Fruit fly (Drosophila melanogaster): ENCODE results near the gene CG3513.

Gene CG3513

dm6 chr2L:3655698-3656105 is 37.3 kb downstream of the CG3513 start (continued):
- TF ChIP-seq fd59A (GFP tag; optimal IDR thresholded peaks at IDR 0.05) = peak; percentile 97
- TF ChIP-seq CG6854 (GFP tag; optimal IDR thresholded peaks at IDR 0.05) = peak; percentile 99
- peak; percentile 97 for TF ChIP-seq CG6808 (GFP tag; optimal IDR thresholded peaks at IDR 0.05)
- TF ChIP-seq vri (GFP tag; optimal IDR thresholded peaks at IDR 0.05) = peak; percentile 99
- peak; percentile 99 for TF ChIP-seq CG6163 (GFP tag; IDR thresholded peaks at IDR 0.05)
- peak; percentile 96 for TF ChIP-seq dac (GFP tag; optimal IDR thresholded peaks at IDR 0.05)
- peak; percentile 98 for TF ChIP-seq CG11902 (GFP tag; optimal IDR thresholded peaks at IDR 0.05)
- peak; percentile 99 for TF ChIP-seq CG7368 (GFP tag; optimal IDR thresholded peaks at IDR 0.05)
- peak; percentile 99 for TF ChIP-seq CG10669 (GFP tag; optimal IDR thresholded peaks at IDR 0.05)
- TF ChIP-seq CG11294 (GFP tag; IDR thresholded peaks at IDR 0.05) = peak; percentile 97
- peak; percentile 97 to 98 for TF ChIP-seq salr (GFP tag; optimal IDR thresholded peaks at IDR 0.05)
- TF ChIP-seq eg (GFP tag; IDR thresholded peaks at IDR 0.05) = peak; percentile 99
- TF ChIP-seq Hr38 (GFP tag; optimal IDR thresholded peaks at IDR 0.05) = peak; percentile 79
- peak; percentile 99 for TF ChIP-seq Sox102F (GFP tag; optimal IDR thresholded peaks at IDR 0.05)
- TF ChIP-seq CG8119 (GFP tag; IDR thresholded peaks at IDR 0.05) = peak; percentile 99
- peak; percentile 98 for TF ChIP-seq Lpt (GFP tag; optimal IDR thresholded peaks at IDR 0.05)
- peak; percentile 99 for TF ChIP-seq CG6792 (GFP tag; optimal IDR thresholded peaks at IDR 0.05)
- peak; percentile 98 for TF ChIP-seq CG16779 (tag; optimal IDR thresholded peaks at IDR 0.05)
- TF ChIP-seq CG31627 (GFP tag; optimal IDR thresholded peaks at IDR 0.05) = peak; percentile 99
- TF ChIP-seq CG9139 (GFP tag; optimal IDR thresholded peaks at IDR 0.05) = peak; percentile 98
- peak; percentile 100 for TF ChIP-seq CG15336 (GFP tag; IDR thresholded peaks at IDR 0.05)
- TF ChIP-seq pdm3 (GFP tag; optimal IDR thresholded peaks at IDR 0.05) = peak; percentile 99
- TF ChIP-seq Eip75B (GFP tag; optimal IDR thresholded peaks at IDR 0.05) = peak; percentile 99
- peak; percentile 99 for TF ChIP-seq Hr39 (GFP tag; optimal IDR thresholded peaks at IDR 0.05)
- peak; percentile 98 for TF ChIP-seq spab (GFP tag; optimal IDR thresholded peaks at IDR 0.05)
- peak; percentile 100 for TF ChIP-seq svp (GFP tag)
- peak; percentile 98 for TF ChIP-seq Ets96B (tag; optimal IDR thresholded peaks at IDR 0.05)
- TF ChIP-seq CG34406 (GFP tag; optimal IDR thresholded peaks at IDR 0.05) = peak; percentile 99
- peak; percentile 98 for TF ChIP-seq Eip93F (GFP tag; optimal IDR thresholded peaks at IDR 0.05)

- no peak for TF ChIP-seq fd85E (GFP tag; optimal IDR thresholded peaks at IDR 0.05)
- no peak for TF ChIP-seq CG3032 (tag; optimal IDR thresholded peaks at IDR 0.05)
- no peak for TF ChIP-seq CG6276 (GFP tag; optimal IDR thresholded peaks at IDR 0.05)
- TF ChIP-seq pdm3 (GFP tag; optimal IDR thresholded peaks at IDR 0.05) = no peak
- no peak for TF ChIP-seq Eip78C (GFP tag)
- no peak for TF ChIP-seq fkh (GFP tag; optimal IDR thresholded peaks at IDR 0.05)
- no peak for TF ChIP-seq salr (GFP tag; optimal IDR thresholded peaks at IDR 0.05)
- TF ChIP-seq ss (GFP tag; optimal IDR thresholded peaks at IDR 0.05) = no peak
- no peak for TF ChIP-seq CG3919 (GFP tag; optimal IDR thresholded peaks at IDR 0.05)
- peak; percentile 16 for TF ChIP-seq vri (GFP tag; optimal IDR thresholded peaks at IDR 0.05)
- no peak for TF ChIP-seq topi (GFP tag; optimal IDR thresholded peaks at IDR 0.05)
- TF ChIP-seq Lpt (GFP tag; optimal IDR thresholded peaks at IDR 0.05) = no peak
- TF ChIP-seq svp (GFP tag) = peak; percentile 47
These were observed 37.9 kb downstream of the CG3513 start for dm6 chr2L:3654956-3655618.

DNA sequence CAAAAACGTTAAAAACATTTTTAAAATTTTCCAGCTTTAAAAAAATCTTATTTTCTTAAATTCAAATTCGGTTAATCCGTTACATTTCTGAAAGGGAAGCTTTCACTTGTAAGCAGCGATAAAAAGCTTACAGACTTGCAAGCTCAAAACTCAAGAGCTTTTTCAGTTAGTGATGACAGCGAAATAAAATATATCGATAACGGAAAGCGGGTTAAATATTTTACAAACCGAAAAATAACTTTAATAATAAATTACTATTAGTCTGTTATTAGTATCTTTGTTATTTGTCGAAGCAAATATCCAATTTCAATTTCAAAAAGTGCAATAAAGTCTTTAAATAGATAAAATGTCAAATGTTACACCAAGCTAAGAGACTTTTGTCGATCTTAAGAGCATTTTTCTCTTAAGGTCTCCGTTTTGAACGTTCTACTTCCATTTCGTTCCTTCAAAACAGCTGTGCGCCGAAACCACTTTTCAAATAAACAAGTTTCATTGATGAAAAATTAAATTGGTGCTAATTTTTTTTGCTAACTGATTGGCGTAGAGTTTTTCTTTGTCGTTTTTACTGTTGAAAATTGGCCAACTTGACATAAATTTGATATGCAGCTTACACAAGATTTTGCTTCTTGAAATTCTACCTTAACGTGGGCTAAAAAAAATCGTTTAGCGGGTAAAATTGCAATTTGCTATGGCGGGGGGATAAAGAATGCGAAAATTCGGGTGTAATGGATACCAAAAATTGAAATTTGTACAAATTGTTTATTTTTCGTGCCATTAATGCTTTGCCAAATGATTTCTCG is 44.6 kb downstream of the CG3513 start:
- no peak for TF ChIP-seq Sox102F (GFP tag; optimal IDR thresholded peaks at IDR 0.05)
- peak; percentile 48 for TF ChIP-seq Eip78C (GFP tag)
- peak; percentile 23 for TF ChIP-seq esn (GFP tag; optimal IDR thresholded peaks at IDR 0.05)
- TF ChIP-seq fd85E (GFP tag; optimal IDR thresholded peaks at IDR 0.05) = no peak

Measured in whole organism, prepupa.